Fruit fly (Drosophila melanogaster): ENCODE results near the gene CG9760.

Gene CG9760

dm6 chr3L:12114188-12114587, 49.3 kb downstream of the CG9760 start:
- peak; percentile 62 for TF ChIP-seq dmrt93B (GFP tag; optimal IDR thresholded peaks at IDR 0.05)
- no peak for TF ChIP-seq Abd-B (GFP tag; optimal IDR thresholded peaks at IDR 0.05)
- TF ChIP-seq brk (GFP tag; optimal IDR thresholded peaks at IDR 0.05) = peak; percentile 71
- peak; percentile 77 for TF ChIP-seq OdsH (GFP tag; optimal IDR thresholded peaks at IDR 0.05)
- no peak for TF ChIP-seq CG9705 (GFP tag; optimal IDR thresholded peaks at IDR 0.05)
- TF ChIP-seq fru (GFP tag; optimal IDR thresholded peaks at IDR 0.05) = peak; percentile 80
- TF ChIP-seq Hr78 (GFP tag; optimal IDR thresholded peaks at IDR 0.05) = no peak
- peak; percentile 68 for TF ChIP-seq ey (GFP tag; optimal IDR thresholded peaks at IDR 0.05)
- no peak for TF ChIP-seq sv (GFP tag; optimal IDR thresholded peaks at IDR 0.05)
- no peak for TF ChIP-seq jim (GFP tag; optimal IDR thresholded peaks at IDR 0.05)
- TF ChIP-seq h (GFP tag; optimal IDR thresholded peaks at IDR 0.05) = peak; percentile 82
- no peak for TF ChIP-seq CrebA (GFP tag; optimal IDR thresholded peaks at IDR 0.05; ENCODE audit: borderline replicate concordance)
- peak; percentile 75 for TF ChIP-seq woc (GFP tag; optimal IDR thresholded peaks at IDR 0.05)
- peak; percentile 50 for TF ChIP-seq psq (GFP tag; optimal IDR thresholded peaks at IDR 0.05)
- no peak for TF ChIP-seq Dif (GFP tag; optimal IDR thresholded peaks at IDR 0.05; ENCODE audit: partially characterized antibody)
- TF ChIP-seq Dfd (GFP tag; optimal IDR thresholded peaks at IDR 0.05) = no peak
- TF ChIP-seq Mio (GFP tag; optimal IDR thresholded peaks at IDR 0.05) = no peak
- no peak for TF ChIP-seq GATAd (GFP tag; optimal IDR thresholded peaks at IDR 0.05)
- peak; percentile 79 for TF ChIP-seq Hnf4 (GFP tag; optimal IDR thresholded peaks at IDR 0.05)
- TF ChIP-seq HLH106 (tag; optimal IDR thresholded peaks at IDR 0.05) = peak; percentile 78
- peak; percentile 70 for TF ChIP-seq sage (GFP tag; optimal IDR thresholded peaks at IDR 0.05)
- TF ChIP-seq usp (GFP tag; optimal IDR thresholded peaks at IDR 0.05) = no peak
- TF ChIP-seq foxo (GFP tag; optimal IDR thresholded peaks at IDR 0.05) = peak in 1 of 2 experiments; percentile 74
- no peak for TF ChIP-seq Rel (GFP tag; optimal IDR thresholded peaks at IDR 0.05)
- TF ChIP-seq Rel (tag; optimal IDR thresholded peaks at IDR 0.05) = no peak
- TF ChIP-seq Hr83 (GFP tag; optimal IDR thresholded peaks at IDR 0.05; ENCODE audit: poor library complexity, severe bottlenecking) = no peak
- TF ChIP-seq Jra (GFP tag; optimal IDR thresholded peaks at IDR 0.05) = peak; percentile 37
- peak; percentile 67 for TF ChIP-seq tai (GFP tag; optimal IDR thresholded peaks at IDR 0.05)
- TF ChIP-seq lola (GFP tag; optimal IDR thresholded peaks at IDR 0.05) = no peak
- no peak for TF ChIP-seq pan (optimal IDR thresholded peaks at IDR 0.05)
- TF ChIP-seq dsf (GFP tag; optimal IDR thresholded peaks at IDR 0.05; ENCODE audit: borderline replicate concordance) = no peak
- TF ChIP-seq CG32264 (GFP tag; optimal IDR thresholded peaks at IDR 0.05) = peak; percentile 15
- peak; percentile 79 for TF ChIP-seq br (GFP tag; optimal IDR thresholded peaks at IDR 0.05)
- peak; percentile 74 for TF ChIP-seq Sp1 (GFP tag; optimal IDR thresholded peaks at IDR 0.05)
- no peak for TF ChIP-seq Myc (optimal IDR thresholded peaks at IDR 0.05)
- TF ChIP-seq Vsx2 (GFP tag; optimal IDR thresholded peaks at IDR 0.05; ENCODE audit: partially characterized antibody) = no peak
- peak; percentile 73 for TF ChIP-seq rgr (GFP tag; optimal IDR thresholded peaks at IDR 0.05)
- no peak for TF ChIP-seq dl (GFP tag; optimal IDR thresholded peaks at IDR 0.05; ENCODE audit: insufficient read depth in 1 of 2, partially characterized antibody in 2 of 2)
- TF ChIP-seq N (GFP tag; optimal IDR thresholded peaks at IDR 0.05) = no peak

dm6 chr3L:12113589-12113988, 49.9 kb downstream of the CG9760 start:
- TF ChIP-seq Myc (optimal IDR thresholded peaks at IDR 0.05) (no peak), Hnf4 (GFP tag; optimal IDR thresholded peaks at IDR 0.05) (no peak), HLH106 (tag; optimal IDR thresholded peaks at IDR 0.05) (no peak), Dfd (GFP tag; optimal IDR thresholded peaks at IDR 0.05) (no peak), pan (optimal IDR thresholded peaks at IDR 0.05) (no peak)

- no peak for TF ChIP-seq Hr83 (GFP tag; optimal IDR thresholded peaks at IDR 0.05; ENCODE audit: poor library complexity, severe bottlenecking)
- no peak for TF ChIP-seq Jra (GFP tag; optimal IDR thresholded peaks at IDR 0.05)
- TF ChIP-seq N (GFP tag; optimal IDR thresholded peaks at IDR 0.05) = no peak
- TF ChIP-seq h (GFP tag; optimal IDR thresholded peaks at IDR 0.05) = no peak
- no peak for TF ChIP-seq CrebA (GFP tag; optimal IDR thresholded peaks at IDR 0.05; ENCODE audit: borderline replicate concordance)
- TF ChIP-seq tai (GFP tag; optimal IDR thresholded peaks at IDR 0.05) = no peak
- no peak for TF ChIP-seq dl (GFP tag; optimal IDR thresholded peaks at IDR 0.05; ENCODE audit: insufficient read depth in 1 of 2, partially characterized antibody in 2 of 2)
- no peak for TF ChIP-seq HLH106 (tag; optimal IDR thresholded peaks at IDR 0.05)
- no peak for TF ChIP-seq fru (GFP tag; optimal IDR thresholded peaks at IDR 0.05)
- no peak for TF ChIP-seq Rel (GFP tag; optimal IDR thresholded peaks at IDR 0.05)
- no peak for TF ChIP-seq Rel (tag; optimal IDR thresholded peaks at IDR 0.05)
- no peak for TF ChIP-seq lola (GFP tag; optimal IDR thresholded peaks at IDR 0.05)
- no peak for TF ChIP-seq CG9705 (GFP tag; optimal IDR thresholded peaks at IDR 0.05)
- no peak for TF ChIP-seq Hr78 (GFP tag; optimal IDR thresholded peaks at IDR 0.05)
- TF ChIP-seq foxo (GFP tag; optimal IDR thresholded peaks at IDR 0.05) = no peak
- no peak for TF ChIP-seq Hnf4 (GFP tag; optimal IDR thresholded peaks at IDR 0.05)
- TF ChIP-seq Dfd (GFP tag; optimal IDR thresholded peaks at IDR 0.05) = no peak
- TF ChIP-seq dmrt93B (GFP tag; optimal IDR thresholded peaks at IDR 0.05) = no peak
- TF ChIP-seq CG32264 (GFP tag; optimal IDR thresholded peaks at IDR 0.05) = no peak
- no peak for TF ChIP-seq Abd-B (GFP tag; optimal IDR thresholded peaks at IDR 0.05)
- TF ChIP-seq sage (GFP tag; optimal IDR thresholded peaks at IDR 0.05) = no peak
These were observed 50.6 kb downstream of the CG9760 start for dm6 chr3L:12112967-12113366.

Data from whole organism, wandering third instar larva.